Worm (Caenorhabditis elegans): Measurements from ENCODE around the gene ttr-19.

- no peak for TF ChIP-seq elt-3 (tag; optimal IDR thresholded peaks at IDR 0.05)
- no peak for TF ChIP-seq ces-1 (GFP tag; optimal IDR thresholded peaks at IDR 0.05)
- TF ChIP-seq snpc-4 (tag; optimal IDR thresholded peaks at IDR 0.05) = no peak
- no peak for TF ChIP-seq unc-39 (tag; optimal IDR thresholded peaks at IDR 0.05)
- TF ChIP-seq unc-62 (GFP tag; optimal IDR thresholded peaks at IDR 0.05) = no peak
- TF ChIP-seq lsy-2 (tag; optimal IDR thresholded peaks at IDR 0.05) = no peak
Measured at ce11 chrV:10247673-10248239, 20.5 kb upstream of the ttr-19 start.
